Worm (Caenorhabditis elegans) whole organism, young adult: ENCODE data around the gene K03B4.6.

Source experiments
- B0019.2 ChIP-seq: fragments of 200-800 bp; sonication (Bioruptor generic); conservative IDR thresholded peaks from 2 replicates; pipeline ENCODE4 v1.3.6; 2022; ENCODE audit warnings: missing genetic modification reagents, missing genetic modification characterization, missing compliant biosample characterization
- B0035.1 ChIP-seq: sonication (generic microtip); optimal IDR thresholded peaks from 2 replicates; lab custom pipeline; 2016; ENCODE audit warnings: missing genetic modification characterization, mild to moderate bottlenecking, missing compliant biosample characterization, missing genotype, missing genetic modification reagents
- C06A6.2 ChIP-seq: fragments of 200-800 bp; sonication (Bioruptor generic); conservative IDR thresholded peaks from 2 replicates; pipeline ENCODE4 v1.3.6; 2022; ENCODE audit warnings: missing genetic modification characterization, missing compliant biosample characterization
- F23B12.7 ChIP-seq: sonication (generic microtip); optimal IDR thresholded peaks from 2 replicates; lab custom pipeline; 2017; ENCODE audit warnings: missing genetic modification characterization, mild to moderate bottlenecking, missing compliant biosample characterization, antibody characterized with exemption, moderate library complexity; ENCODE audit not compliant: insufficient read depth
- F33H1.4 ChIP-seq: fragments of 200-800 bp; sonication (Bioruptor generic); IDR thresholded peaks from 2 replicates; pipeline ENCODE4 v1.3.6; 2022; ENCODE audit warnings: missing genetic modification reagents, missing genetic modification characterization, missing compliant biosample characterization
- F37B4.10 ChIP-seq: fragments of 200-800 bp; sonication (Bioruptor generic); IDR thresholded peaks from 2 replicates; pipeline ENCODE4 v1.3.6; 2022; ENCODE audit warnings: missing genetic modification characterization, missing compliant biosample characterization
- F39B2.1 ChIP-seq: fragments of 200-800 bp; sonication (Bioruptor generic); IDR thresholded peaks from 2 replicates; pipeline ENCODE4 v1.3.6; 2022; ENCODE audit warnings: missing genetic modification reagents, missing genetic modification characterization, missing compliant biosample characterization
- F52B5.7 ChIP-seq: sonication (generic microtip); optimal IDR thresholded peaks from 2 replicates; lab custom pipeline; 2016; ENCODE audit warnings: mild to moderate bottlenecking, missing genetic modification characterization, missing compliant biosample characterization
- F55B11.4 ChIP-seq: sonication (generic microtip); optimal IDR thresholded peaks from 2 replicates; lab custom pipeline; 2016; ENCODE audit warnings: missing compliant biosample characterization, missing genetic modification characterization, borderline replicate concordance; ENCODE audit not compliant: insufficient read depth
- F57C9.4 ChIP-seq: sonication (generic microtip); optimal IDR thresholded peaks from 2 replicates; lab custom pipeline; 2017; ENCODE audit warnings: mild to moderate bottlenecking, missing genetic modification characterization, missing compliant biosample characterization
- K12H6.12 ChIP-seq: fragments of 200-800 bp; sonication (Bioruptor generic); optimal IDR thresholded peaks from 2 replicates; lab custom pipeline; 2018; ENCODE audit warnings: mild to moderate bottlenecking, missing genetic modification characterization, missing compliant biosample characterization
- Y53F4B.3 ChIP-seq: fragments of 200-800 bp; sonication (Bioruptor generic); IDR thresholded peaks from 2 replicates; pipeline ENCODE4 v1.3.6; 2022; ENCODE audit warnings: missing genetic modification reagents, missing genetic modification characterization, missing compliant biosample characterization
- Y56A3A.18 ChIP-seq: fragments of 200-800 bp; sonication (Bioruptor generic); IDR thresholded peaks from 2 replicates; pipeline ENCODE4 v1.3.6; 2022; ENCODE audit warnings: missing genetic modification reagents, missing genetic modification characterization, missing compliant biosample characterization
- ZK185.1 ChIP-seq: sonication (generic microtip); optimal IDR thresholded peaks from 2 replicates; lab custom pipeline; 2016; ENCODE audit warnings: mild to moderate bottlenecking, missing genetic modification characterization, missing compliant biosample characterization; ENCODE audit not compliant: poor library complexity, severe bottlenecking
- akir-1 ChIP-seq: fragments of 200-800 bp; sonication (Bioruptor generic); optimal IDR thresholded peaks from 2 replicates; lab custom pipeline; 2018; ENCODE audit warnings: mild to moderate bottlenecking, missing genetic modification characterization, moderate library complexity, missing compliant biosample characterization
- ama-1 ChIP-seq, 3 experiments: fragments of 150-350 bp in 1 of 3; sonication (generic microtip) in 2 of 3; optimal IDR thresholded peaks; 2 replicates each; lab custom pipeline; 2014 to 2018; ENCODE audit warnings: missing biosample characterization in 2 of 3, missing genetic modification characterization in 2 of 3, missing genetic modification reagents in 2 of 3
- aptf-2 ChIP-seq: fragments of 200-800 bp; sonication (Bioruptor generic); conservative IDR thresholded peaks from 2 replicates; pipeline ENCODE4 v1.3.6; 2022; ENCODE audit warnings: missing genetic modification reagents, missing genetic modification characterization, missing compliant biosample characterization
- athp-1 ChIP-seq: sonication (generic microtip); optimal IDR thresholded peaks from 2 replicates; lab custom pipeline; 2017; ENCODE audit warnings: mild to moderate bottlenecking, missing genetic modification characterization, missing compliant biosample characterization
- attf-3 ChIP-seq: fragments of 200-800 bp; sonication (Bioruptor generic); conservative IDR thresholded peaks from 2 replicates; pipeline ENCODE4 v1.3.6; 2022; ENCODE audit warnings: missing genetic modification reagents, missing genetic modification characterization, missing compliant biosample characterization
- bed-1 ChIP-seq: fragments of 200-800 bp; sonication (Bioruptor generic); IDR thresholded peaks from 2 replicates; pipeline ENCODE4 v1.3.6; 2022; ENCODE audit warnings: missing genetic modification reagents, missing genetic modification characterization, missing compliant biosample characterization
- ceh-100 ChIP-seq: fragments of 200-800 bp; sonication (Bioruptor generic); IDR thresholded peaks from 2 replicates; pipeline ENCODE4 v1.3.6; 2022; ENCODE audit warnings: missing genetic modification reagents, missing genetic modification characterization, missing compliant biosample characterization
- ceh-27 ChIP-seq: fragments of 200-800 bp; sonication (Bioruptor generic); optimal IDR thresholded peaks from 2 replicates; lab custom pipeline; 2018; ENCODE audit warnings: mild to moderate bottlenecking, missing genetic modification characterization, moderate library complexity, missing compliant biosample characterization
- ceh-40 ChIP-seq: fragments of 200-800 bp; sonication (Bioruptor generic); IDR thresholded peaks from 2 replicates; pipeline ENCODE4 v1.3.6; 2022; ENCODE audit warnings: missing genetic modification characterization, missing compliant biosample characterization
- die-1 ChIP-seq: sonication (generic microtip); optimal IDR thresholded peaks from 2 replicates; lab custom pipeline; 2016; ENCODE audit warnings: missing genotype, mild to moderate bottlenecking, missing genetic modification characterization, missing compliant biosample characterization
- dpl-1 ChIP-seq: fragments of 150-350 bp; optimal IDR thresholded peaks from 2 replicates; lab custom pipeline; 2014; ENCODE audit warnings: missing biosample characterization, missing genetic modification reagents, missing genetic modification characterization
- egl-44 ChIP-seq: fragments of 200-800 bp; sonication (Bioruptor generic); IDR thresholded peaks from 2 replicates; pipeline ENCODE4 v1.3.6; 2022; ENCODE audit warnings: missing genetic modification reagents, missing genetic modification characterization, missing compliant biosample characterization
- ekl-4 ChIP-seq: fragments of 200-800 bp; sonication (Bioruptor generic); IDR thresholded peaks from 2 replicates; pipeline ENCODE4 v1.3.6; 2022; ENCODE audit warnings: missing genetic modification reagents, missing genetic modification characterization, missing compliant biosample characterization
- hlh-12 ChIP-seq: sonication (generic microtip); optimal IDR thresholded peaks from 2 replicates; lab custom pipeline; 2016; ENCODE audit warnings: missing genetic modification characterization, missing compliant biosample characterization
- hmg-20 ChIP-seq: fragments of 200-800 bp; sonication (Bioruptor generic); IDR thresholded peaks from 2 replicates; pipeline ENCODE4 v1.3.6; 2022; ENCODE audit warnings: missing genetic modification reagents, missing genetic modification characterization, missing compliant biosample characterization
- let-607 ChIP-seq, 2 experiments: fragments of 200-800 bp in 1 of 2; sonication (Bioruptor generic) in 1 of 2; sonication (generic microtip) in 1 of 2; optimal IDR thresholded peaks; 2 replicates each; lab custom pipeline; 2016 to 2018; ENCODE audit warnings: mild to moderate bottlenecking in 2 of 2, missing compliant biosample characterization in 2 of 2, missing genetic modification characterization in 2 of 2, moderate library complexity in 2 of 2, missing genotype in 1 of 2
- lin-26 ChIP-seq: fragments of 200-800 bp; sonication (Bioruptor generic); IDR thresholded peaks from 2 replicates; pipeline ENCODE4 v1.3.6; 2022; ENCODE audit warnings: missing genetic modification reagents, missing genetic modification characterization, missing compliant biosample characterization
- lin-40 ChIP-seq: sonication (generic microtip); optimal IDR thresholded peaks from 2 replicates; lab custom pipeline; 2016; ENCODE audit warnings: missing genetic modification characterization, mild to moderate bottlenecking, missing compliant biosample characterization, missing genotype, missing genetic modification reagents
- madf-3 ChIP-seq: fragments of 200-800 bp; sonication (Bioruptor generic); IDR thresholded peaks from 2 replicates; pipeline ENCODE4 v1.3.6; 2022; ENCODE audit warnings: missing genetic modification reagents, missing genetic modification characterization, missing compliant biosample characterization
- madf-8 ChIP-seq: fragments of 200-800 bp; sonication (Bioruptor generic); conservative IDR thresholded peaks from 2 replicates; pipeline ENCODE4 v1.3.6; 2022; ENCODE audit warnings: missing genetic modification reagents, missing genetic modification characterization, missing compliant biosample characterization
- mxl-1 ChIP-seq: sonication (generic microtip); optimal IDR thresholded peaks from 2 replicates; lab custom pipeline; 2016; ENCODE audit warnings: missing genetic modification characterization, missing compliant biosample characterization
- nfya-2 ChIP-seq: fragments of 200-800 bp; sonication (Bioruptor generic); IDR thresholded peaks from 2 replicates; pipeline ENCODE4 v1.3.6; 2022; ENCODE audit warnings: missing genetic modification reagents, missing genetic modification characterization, missing compliant biosample characterization
- nfyb-1 ChIP-seq: fragments of 200-800 bp; sonication (Bioruptor generic); IDR thresholded peaks from 2 replicates; pipeline ENCODE4 v1.3.6; 2022; ENCODE audit warnings: missing genetic modification reagents, missing genetic modification characterization, missing compliant biosample characterization
- nhr-27 ChIP-seq: fragments of 200-800 bp; sonication (Bioruptor generic); optimal IDR thresholded peaks from 2 replicates; lab custom pipeline; 2018; ENCODE audit warnings: mild to moderate bottlenecking, missing genetic modification characterization, moderate library complexity, missing compliant biosample characterization
- pbrm-1 ChIP-seq: fragments of 200-800 bp; sonication (Bioruptor generic); IDR thresholded peaks from 2 replicates; pipeline ENCODE4 v1.3.6; 2022; ENCODE audit warnings: missing genetic modification reagents, missing genetic modification characterization, missing compliant biosample characterization
- rec-8 ChIP-seq, 2 experiments: sonication (generic microtip); optimal IDR thresholded peaks; 2 replicates each; lab custom pipeline; 2016; ENCODE audit warnings: mild to moderate bottlenecking in 2 of 2, missing genetic modification characterization in 2 of 2, missing genetic modification reagents in 2 of 2, missing genotype in 2 of 2, missing biosample characterization in 1 of 2, missing compliant biosample characterization in 1 of 2, moderate library complexity in 1 of 2
- snpc-1.1 ChIP-seq: sonication (generic microtip); optimal IDR thresholded peaks from 2 replicates; lab custom pipeline; 2017; ENCODE audit warnings: missing genetic modification characterization, mild to moderate bottlenecking, missing compliant biosample characterization, antibody characterized with exemption, moderate library complexity, missing genotype, missing genetic modification reagents; ENCODE audit not compliant: insufficient read depth
- snpc-1.3 ChIP-seq: sonication (generic microtip); optimal IDR thresholded peaks from 2 replicates; lab custom pipeline; 2017; ENCODE audit warnings: missing genetic modification characterization, mild to moderate bottlenecking, missing compliant biosample characterization, antibody characterized with exemption, moderate library complexity, missing genotype, missing genetic modification reagents; ENCODE audit not compliant: insufficient read depth
- tlf-1 ChIP-seq: fragments of 200-800 bp; sonication (Bioruptor generic); optimal IDR thresholded peaks from 2 replicates; lab custom pipeline; 2018; ENCODE audit warnings: mild to moderate bottlenecking, missing genetic modification characterization, missing compliant biosample characterization
- ztf-18 ChIP-seq: sonication (generic microtip); optimal IDR thresholded peaks from 2 replicates; lab custom pipeline; 2016; ENCODE audit warnings: missing genotype, mild to moderate bottlenecking, missing genetic modification characterization, missing compliant biosample characterization
- ztf-3 ChIP-seq: fragments of 200-800 bp; sonication (Bioruptor generic); optimal IDR thresholded peaks from 2 replicates; lab custom pipeline; 2018; ENCODE audit warnings: mild to moderate bottlenecking, missing genetic modification characterization, missing compliant biosample characterization

K03B4.6 gene

ce11 chrV:4686680-4687470 is 10.9 kb upstream of the K03B4.6 start, which contains the start of gene taf-10 (continued):
- TF ChIP-seq ztf-3 (GFP tag; lab: Kevin White, UChicago) (no peak), athp-1 (tag; lab: Kevin White, UChicago) (no peak), K12H6.12 (tag; lab: Kevin White, UChicago) (no peak), F37B4.10 (GFP tag; lab: Robert Waterston, UW) (no peak), bed-1 (GFP tag; lab: Robert Waterston, UW) (no peak), F55B11.4 (tag; lab: Kevin White, UChicago) (no peak), tlf-1 (no peak), die-1 (tag; lab: Kevin White, UChicago) (no peak), ceh-100 (GFP tag; lab: Robert Waterston, UW) (peak; percentile 15; the same call in 1 of the 2 replicates), let-607 (tag; optimal IDR thresholded peaks at IDR 0.05; lab: Kevin White, UChicago) (no peak), F33H1.4 (GFP tag; lab: Robert Waterston, UW) (no peak), C06A6.2 (GFP tag; lab: Robert Waterston, UW) (peak; percentile 52; the same call in 1 of the 2 replicates), attf-3 (GFP tag; lab: Robert Waterston, UW) (0 out of 2 replicates have a peak, but pooled peaks have one; percentile 25), akir-1 (GFP tag; lab: Kevin White, UChicago) (no peak), ztf-18 (tag; lab: Kevin White, UChicago) (no peak), hlh-12 (tag; lab: Kevin White, UChicago) (no peak), lin-40 (peak; percentile 13), aptf-2 (GFP tag; lab: Robert Waterston, UW) (no peak), pbrm-1 (peak; percentile 49; the same call in 1 of the 2 replicates), nfyb-1 (GFP tag; lab: Robert Waterston, UW) (0 out of 2 replicates have a peak, but pooled peaks have one; percentile 51), F57C9.4 (tag; lab: Kevin White, UChicago) (no peak), F52B5.7 (tag; lab: Kevin White, UChicago) (no peak), rec-8 (tag; optimal IDR thresholded peaks at IDR 0.05; lab: Kevin White, UChicago) (no peak), nfya-2 (no peak), ceh-27 (GFP tag; lab: Kevin White, UChicago) (no peak), Y53F4B.3 (GFP tag; lab: Robert Waterston, UW) (no peak), B0019.2 (GFP tag; lab: Robert Waterston, UW) (no peak), nhr-27 (tag; lab: Kevin White, UChicago) (no peak), ceh-40 (no peak), snpc-1.3 (tag; lab: Kevin White, UChicago) (no peak), Y56A3A.18 (GFP tag; lab: Robert Waterston, UW) (no peak), F23B12.7 (tag; lab: Kevin White, UChicago) (peak; percentile 7), madf-3 (no peak), egl-44 (GFP tag; lab: Robert Waterston, UW) (0 out of 2 replicates have a peak, but pooled peaks have one; percentile 50), B0035.1 (tag; lab: Kevin White, UChicago) (no peak), snpc-1.1 (tag; lab: Kevin White, UChicago) (no peak), mxl-1 (no peak), ZK185.1 (tag; lab: Kevin White, UChicago) (no peak), ama-1 (optimal IDR thresholded peaks at IDR 0.05; lab: Kevin White, UChicago) (no peak), ama-1 (GFP tag; optimal IDR thresholded peaks at IDR 0.05; lab: Kevin White, UChicago) (no peak), madf-8 (GFP tag; lab: Robert Waterston, UW) (peak; percentile 18; the same call in 1 of the 2 replicates), ekl-4 (GFP tag; lab: Robert Waterston, UW) (no peak), lin-26 (no peak), F39B2.1 (GFP tag; lab: Robert Waterston, UW) (no peak), dpl-1 (GFP tag; lab: Kevin White, UChicago) (no peak), hmg-20 (GFP tag; lab: Robert Waterston, UW) (no peak)
